Fruit fly (Drosophila melanogaster) whole organism, wandering third instar larva: Measurements from ENCODE around the gene Ubc84D.

Experiments used
- CrebA ChIP-seq: fragments of 200-800 bp; sonication (Bioruptor generic); optimal IDR thresholded peaks from 2 replicates; lab custom pipeline; 2016; ENCODE audit warnings: missing biosample characterization, mild to moderate bottlenecking, missing genetic modification characterization, borderline replicate concordance
- HLH106 ChIP-seq: fragments of 200-800 bp; optimal IDR thresholded peaks from 3 replicates; lab custom pipeline; 2019; ENCODE audit warnings: missing biosample characterization, mild to moderate bottlenecking, missing genetic modification characterization, moderate library complexity
- Hr83 ChIP-seq: fragments of 200-300 bp; sonication (Bioruptor generic); optimal IDR thresholded peaks from 2 replicates; lab custom pipeline; 2016; ENCODE audit warnings: missing biosample characterization, mild to moderate bottlenecking, missing genetic modification characterization, moderate library complexity; ENCODE audit not compliant: poor library complexity, severe bottlenecking
- Myc ChIP-seq: fragments of >200 bp; optimal IDR thresholded peaks from 2 replicates; lab custom pipeline; 2017
- N ChIP-seq: fragments of >200 bp; optimal IDR thresholded peaks from 2 replicates; lab custom pipeline; 2018; ENCODE audit warnings: missing biosample characterization, missing external identifiers, missing genetic modification characterization
- Rel ChIP-seq, 2 experiments: fragments of 200-800 bp; sonication (Bioruptor generic) in 1 of 2; optimal IDR thresholded peaks; 2 replicates in 1 of 2; 3 replicates in 1 of 2; lab custom pipeline; 2016 to 2019; ENCODE audit warnings: mild to moderate bottlenecking in 2 of 2, missing biosample characterization in 2 of 2, missing genetic modification characterization in 2 of 2, moderate library complexity in 1 of 2
- Vsx2 ChIP-seq: fragments of 200-300, 225-300 bp; sonication (Bioruptor generic); optimal IDR thresholded peaks from 2 replicates; lab custom pipeline; 2018; ENCODE audit warnings: missing biosample characterization, missing genetic modification characterization; ENCODE audit not compliant: partially characterized antibody
- brk ChIP-seq: fragments of 200-800 bp; sonication (Bioruptor generic); optimal IDR thresholded peaks from 2 replicates; lab custom pipeline; 2016; ENCODE audit warnings: missing biosample characterization, mild to moderate bottlenecking, missing genetic modification characterization
- pan ChIP-seq: fragments of >200 bp; optimal IDR thresholded peaks from 2 replicates; lab custom pipeline; 2017
- sage ChIP-seq: fragments of 200-800 bp; sonication (Bioruptor generic); optimal IDR thresholded peaks from 2 replicates; lab custom pipeline; 2016; ENCODE audit warnings: missing biosample characterization, mild to moderate bottlenecking, missing genetic modification characterization

The Ubc84D gene

dm6 chr3R:7471894-7472293 is 47.4 kb downstream of the Ubc84D start:
- TF ChIP-seq Vsx2 (GFP tag; lab: Kevin White, UChicago) (no peak), pan (lab: Kevin White, UChicago) (no peak), brk (no peak), HLH106 (tag; lab: Kevin White, UChicago) (no peak), N (GFP tag; lab: Kevin White, UChicago) (no peak), Hr83 (GFP tag; lab: Kevin White, UChicago) (no peak), Rel (GFP tag; optimal IDR thresholded peaks at IDR 0.05; lab: Kevin White, UChicago) (no peak), Rel (tag; optimal IDR thresholded peaks at IDR 0.05; lab: Kevin White, UChicago) (peak; percentile 82), CrebA (GFP tag; lab: Kevin White, UChicago) (peak; percentile 30), Myc (lab: Kevin White, UChicago) (peak; percentile 8), sage (GFP tag; lab: Kevin White, UChicago) (no peak)
